Worm (Caenorhabditis elegans) whole organism, L4/young adult: ENCODE results near the gene F11E6.4.

Experiments used
- W03F9.2 ChIP-seq: fragments of 150-350 bp; optimal IDR thresholded peaks from 2 replicates; lab custom pipeline; 2014; ENCODE audit warnings: missing biosample characterization, missing genetic modification characterization
- him-1 ChIP-seq: sonication (generic microtip); optimal IDR thresholded peaks from 2 replicates; lab custom pipeline; 2016; ENCODE audit warnings: missing genotype, missing genetic modification reagents, missing genetic modification characterization, missing compliant biosample characterization

- TF ChIP-seq him-1, result no peak
- no peak for TF ChIP-seq W03F9.2
These were observed 38.9 kb downstream of the F11E6.4 start, which contains the start of gene lact-6 for ce11 chrIV:17431287-17431686.
